Worm (Caenorhabditis elegans) whole organism, late embryonic: Measurements from ENCODE around the gene tbx-40.
"Not testable (repeated sequence)": the region's sequence is repeated elsewhere in the genome, so short reads cannot be mapped to it uniquely, and the experiment has no call there.

Experiments used
- F13H6.1 ChIP-seq: sonication (generic microtip); optimal IDR thresholded peaks from 2 replicates; lab custom pipeline; 2016; ENCODE audit warnings: missing genetic modification characterization, missing compliant biosample characterization
- K02D7.2 ChIP-seq: sonication (generic microtip); optimal IDR thresholded peaks from 2 replicates; lab custom pipeline; 2017; ENCODE audit warnings: mild to moderate bottlenecking, missing genetic modification characterization, missing compliant biosample characterization
- K09A11.1 ChIP-seq: sonication (generic microtip); optimal IDR thresholded peaks from 2 replicates; lab custom pipeline; 2017; ENCODE audit warnings: antibody characterized with exemption, mild to moderate bottlenecking, missing genetic modification characterization, missing compliant biosample characterization; ENCODE audit not compliant: insufficient read depth
- T23F11.4 ChIP-seq: fragments of 200-800 bp; sonication (Bioruptor generic); optimal IDR thresholded peaks from 2 replicates; lab custom pipeline; 2018; ENCODE audit warnings: mild to moderate bottlenecking, missing genetic modification characterization, missing compliant biosample characterization
- ceh-14 ChIP-seq: sonication (generic microtip); optimal IDR thresholded peaks from 2 replicates; lab custom pipeline; 2016; ENCODE audit warnings: missing genotype, missing genetic modification characterization, missing compliant biosample characterization
- ceh-18 ChIP-seq: sonication (generic microtip); optimal IDR thresholded peaks from 2 replicates; lab custom pipeline; 2016; ENCODE audit warnings: missing genetic modification characterization, missing compliant biosample characterization
- ceh-2 ChIP-seq: sonication (generic microtip); optimal IDR thresholded peaks from 2 replicates; lab custom pipeline; 2016; ENCODE audit warnings: missing genotype, missing genetic modification characterization, missing compliant biosample characterization
- ceh-22 ChIP-seq: sonication (generic microtip); optimal IDR thresholded peaks from 2 replicates; lab custom pipeline; 2017; ENCODE audit warnings: missing biosample characterization, missing genetic modification characterization
- ceh-24 ChIP-seq: sonication (generic microtip); optimal IDR thresholded peaks from 2 replicates; lab custom pipeline; 2016; ENCODE audit warnings: mild to moderate bottlenecking, missing genetic modification characterization, missing compliant biosample characterization
- ceh-30 ChIP-seq: fragments of 150-350 bp; optimal IDR thresholded peaks from 2 replicates; lab custom pipeline; 2014; ENCODE audit warnings: missing biosample characterization, missing genetic modification characterization
- ceh-45 ChIP-seq: fragments of 200-800 bp; sonication (Bioruptor generic); IDR thresholded peaks from 2 replicates; pipeline ENCODE4 v1.3.6; 2022; ENCODE audit warnings: missing genetic modification reagents, missing genetic modification characterization, missing compliant biosample characterization
- ceh-48 ChIP-seq: sonication (generic microtip); optimal IDR thresholded peaks from 2 replicates; lab custom pipeline; 2016; ENCODE audit warnings: missing genetic modification characterization, inconsistent platforms, missing compliant biosample characterization
- ceh-6 ChIP-seq: fragments of 200-800 bp; sonication (Bioruptor generic); optimal IDR thresholded peaks from 2 replicates; lab custom pipeline; 2018; ENCODE audit warnings: mild to moderate bottlenecking, missing genetic modification characterization, missing compliant biosample characterization
- ceh-9 ChIP-seq: sonication (generic microtip); optimal IDR thresholded peaks from 2 replicates; lab custom pipeline; 2016; ENCODE audit warnings: mild to moderate bottlenecking, missing genetic modification characterization, inconsistent platforms, missing compliant biosample characterization
- che-1 ChIP-seq: sonication (generic microtip); optimal IDR thresholded peaks from 2 replicates; lab custom pipeline; 2016; ENCODE audit warnings: mild to moderate bottlenecking, missing genetic modification characterization, missing compliant biosample characterization
- elt-4 ChIP-seq: sonication (generic microtip); optimal IDR thresholded peaks from 2 replicates; lab custom pipeline; 2016; ENCODE audit warnings: missing genetic modification characterization, missing compliant biosample characterization
- ets-4 ChIP-seq: sonication (generic microtip); optimal IDR thresholded peaks from 2 replicates; lab custom pipeline; 2016; ENCODE audit warnings: missing genetic modification characterization, missing compliant biosample characterization
- eyg-1 ChIP-seq: sonication (generic microtip); optimal IDR thresholded peaks from 2 replicates; lab custom pipeline; 2016; ENCODE audit warnings: missing genotype, missing genetic modification characterization, missing compliant biosample characterization
- fax-1 ChIP-seq: sonication (generic microtip); optimal IDR thresholded peaks from 2 replicates; lab custom pipeline; 2016; ENCODE audit warnings: missing genotype, missing genetic modification characterization, missing compliant biosample characterization
- gmeb-2 ChIP-seq: sonication (generic microtip); optimal IDR thresholded peaks from 2 replicates; lab custom pipeline; 2016; ENCODE audit warnings: missing genetic modification characterization, inconsistent platforms, missing compliant biosample characterization
- hlh-15 ChIP-seq: sonication (generic microtip); optimal IDR thresholded peaks from 2 replicates; lab custom pipeline; 2016; ENCODE audit warnings: missing genetic modification characterization, missing compliant biosample characterization
- hlh-8 ChIP-seq: sonication (generic microtip); optimal IDR thresholded peaks from 2 replicates; lab custom pipeline; 2016; ENCODE audit warnings: missing genotype, missing genetic modification characterization, missing compliant biosample characterization
- lin-11 ChIP-seq: fragments of 200-800 bp; sonication (Bioruptor generic); optimal IDR thresholded peaks from 2 replicates; lab custom pipeline; 2018; ENCODE audit warnings: mild to moderate bottlenecking, missing genetic modification characterization, missing compliant biosample characterization
- madf-2 ChIP-seq: sonication (generic microtip); optimal IDR thresholded peaks from 2 replicates; lab custom pipeline; 2017; ENCODE audit warnings: missing genetic modification characterization, missing compliant biosample characterization
- mec-3 ChIP-seq: sonication (generic microtip); optimal IDR thresholded peaks from 2 replicates; lab custom pipeline; 2016; ENCODE audit warnings: borderline replicate concordance, missing genetic modification characterization, missing compliant biosample characterization
- odd-2 ChIP-seq: sonication (generic microtip); optimal IDR thresholded peaks from 2 replicates; lab custom pipeline; 2017; ENCODE audit warnings: antibody characterized with exemption, mild to moderate bottlenecking, missing genetic modification characterization, missing compliant biosample characterization
- pat-9 ChIP-seq: fragments of 200-800 bp; sonication (Bioruptor generic); optimal IDR thresholded peaks from 2 replicates; lab custom pipeline; 2018; ENCODE audit warnings: mild to moderate bottlenecking, missing genetic modification characterization, moderate library complexity, missing compliant biosample characterization
- pax-1 ChIP-seq: fragments of 150-350 bp; optimal IDR thresholded peaks from 2 replicates; lab custom pipeline; 2014; ENCODE audit warnings: missing biosample characterization, missing genetic modification characterization
- pha-4 ChIP-seq: fragments of 150-350 bp; optimal IDR thresholded peaks from 2 replicates; lab custom pipeline; 2018; ENCODE audit warnings: missing biosample characterization, missing genetic modification reagents, missing genetic modification characterization
- pros-1 ChIP-seq: fragments of 150-350 bp; optimal IDR thresholded peaks from 2 replicates; lab custom pipeline; 2014; ENCODE audit warnings: missing biosample characterization, missing genetic modification reagents, missing genetic modification characterization
- rnt-1 ChIP-seq: sonication (generic microtip); optimal IDR thresholded peaks from 2 replicates; lab custom pipeline; 2016; ENCODE audit warnings: missing genetic modification characterization, missing compliant biosample characterization
- sdc-2 ChIP-seq: sonication (generic microtip); optimal IDR thresholded peaks from 2 replicates; lab custom pipeline; 2016; ENCODE audit warnings: missing genotype, missing genetic modification characterization, missing compliant biosample characterization
- sox-4 ChIP-seq: sonication (generic microtip); optimal IDR thresholded peaks from 2 replicates; lab custom pipeline; 2017; ENCODE audit warnings: mild to moderate bottlenecking, missing genetic modification characterization, inconsistent platforms, missing compliant biosample characterization
- tbx-2 ChIP-seq: sonication (generic microtip); optimal IDR thresholded peaks from 2 replicates; lab custom pipeline; 2016; ENCODE audit warnings: missing genetic modification characterization, missing compliant biosample characterization
- tbx-7 ChIP-seq: sonication (generic microtip); optimal IDR thresholded peaks from 2 replicates; lab custom pipeline; 2016; ENCODE audit warnings: missing genotype, missing genetic modification characterization, missing compliant biosample characterization
- ttx-3 ChIP-seq: sonication (generic microtip); optimal IDR thresholded peaks from 2 replicates; lab custom pipeline; 2016; ENCODE audit warnings: missing genetic modification reagents, missing genetic modification characterization, missing compliant biosample characterization
- unc-3 ChIP-seq, 2 experiments: fragments of 200-800 bp in 1 of 2; sonication (Bioruptor generic) in 1 of 2; sonication (generic microtip) in 1 of 2; conservative IDR thresholded peaks in 1 of 2; optimal IDR thresholded peaks in 1 of 2; 2 replicates each; pipeline versions ENCODE4 v1.3.6 to Lab custom; 2016 to 2022; ENCODE audit warnings: missing compliant biosample characterization in 2 of 2, missing genetic modification characterization in 2 of 2, missing genetic modification reagents in 1 of 2
- unc-55 ChIP-seq: sonication (generic microtip); optimal IDR thresholded peaks from 2 replicates; lab custom pipeline; 2017; ENCODE audit warnings: missing biosample characterization, missing genetic modification reagents, missing genetic modification characterization

The tbx-40 gene

DNA sequence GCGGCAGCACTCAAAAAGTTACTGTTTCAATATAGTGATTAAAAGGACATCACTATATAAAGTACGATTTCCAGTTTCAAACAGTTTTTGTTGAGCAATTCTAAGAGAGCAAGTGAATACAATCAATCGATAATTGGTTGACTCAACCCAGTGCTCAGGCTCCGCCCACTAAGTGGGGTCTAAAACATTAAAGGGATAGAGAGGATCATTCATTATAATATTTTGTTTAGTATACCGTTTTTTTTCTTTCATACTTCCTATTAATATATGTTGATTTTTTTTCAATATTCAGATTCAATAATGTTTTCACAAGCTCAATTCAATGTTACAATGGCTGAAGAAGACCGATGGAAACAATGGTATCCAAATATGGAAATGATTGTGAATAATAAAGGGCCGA is 4.4 kb downstream of the tbx-40 start, which contains the start of gene tbx-39:
tbx-39 (plus strand) TSS at position 301 of the 400 bp plus-strand sequence.
- TF ChIP-seq lin-11, result no peak
- TF ChIP-seq unc-3 (GFP tag; conservative IDR thresholded peaks at IDR 0.05; lab: Robert Waterston, UW), result no peak
- no peak for TF ChIP-seq unc-3 (tag; optimal IDR thresholded peaks at IDR 0.05; lab: Kevin White, UChicago)
- no peak for TF ChIP-seq unc-55 (GFP tag; lab: Kevin White, UChicago)
- no peak for TF ChIP-seq tbx-2 (tag; lab: Kevin White, UChicago)
- no peak for TF ChIP-seq ceh-48 (tag; lab: Kevin White, UChicago)
- TF ChIP-seq F13H6.1, result no peak
- no peak for TF ChIP-seq ceh-18 (tag; lab: Kevin White, UChicago)
- no peak for TF ChIP-seq gmeb-2
- no peak for TF ChIP-seq hlh-15
- TF ChIP-seq sox-4 (tag; lab: Kevin White, UChicago), result no peak
- TF ChIP-seq tbx-7 (tag; lab: Kevin White, UChicago), result no peak
- TF ChIP-seq, all 69 proteins: peak for 0

DNA sequence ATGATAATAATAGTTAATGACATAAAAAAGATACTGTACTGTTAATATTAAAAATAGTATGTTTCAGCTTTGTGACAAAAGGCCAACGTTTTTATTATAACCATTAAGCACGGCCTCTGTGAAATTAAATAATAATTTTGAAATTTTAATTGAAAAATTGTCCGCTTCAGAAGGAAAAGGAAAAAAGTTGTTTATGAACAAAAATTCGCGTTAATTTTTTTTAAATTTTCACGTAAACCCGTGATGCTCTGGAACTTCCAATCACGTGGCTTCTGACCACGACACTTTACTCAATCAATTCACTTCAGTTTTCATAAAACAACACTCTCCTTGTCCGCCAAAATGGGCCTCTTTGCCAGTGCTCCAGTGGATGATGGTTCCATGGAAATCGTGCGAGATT is 6.7 kb downstream of the tbx-40 start, which contains the start of gene Y73F8A.15:
Y73F8A.15 (plus strand) TSS at position 301 of the 400 bp plus-strand sequence.
- TF ChIP-seq pros-1 (tag; lab: Kevin White, UChicago), result no peak
- no peak for TF ChIP-seq T23F11.4 (GFP tag; lab: Kevin White, UChicago)
- TF ChIP-seq ceh-24 (tag; lab: Kevin White, UChicago), result no peak
- no peak for TF ChIP-seq elt-4 (tag; lab: Kevin White, UChicago)
- no peak for TF ChIP-seq ceh-9
- no peak for TF ChIP-seq ets-4
- no peak for TF ChIP-seq K02D7.2 (tag; lab: Kevin White, UChicago)
- no peak for TF ChIP-seq hlh-15
- TF ChIP-seq unc-3 (GFP tag; conservative IDR thresholded peaks at IDR 0.05; lab: Robert Waterston, UW), result no peak
- no peak for TF ChIP-seq unc-3 (tag; optimal IDR thresholded peaks at IDR 0.05; lab: Kevin White, UChicago)
- TF ChIP-seq ceh-2 (tag; lab: Kevin White, UChicago), result no peak
- no peak for TF ChIP-seq fax-1 (tag; lab: Kevin White, UChicago)
- TF ChIP-seq ceh-45, result no peak
- TF ChIP-seq F13H6.1, result no peak

DNA sequence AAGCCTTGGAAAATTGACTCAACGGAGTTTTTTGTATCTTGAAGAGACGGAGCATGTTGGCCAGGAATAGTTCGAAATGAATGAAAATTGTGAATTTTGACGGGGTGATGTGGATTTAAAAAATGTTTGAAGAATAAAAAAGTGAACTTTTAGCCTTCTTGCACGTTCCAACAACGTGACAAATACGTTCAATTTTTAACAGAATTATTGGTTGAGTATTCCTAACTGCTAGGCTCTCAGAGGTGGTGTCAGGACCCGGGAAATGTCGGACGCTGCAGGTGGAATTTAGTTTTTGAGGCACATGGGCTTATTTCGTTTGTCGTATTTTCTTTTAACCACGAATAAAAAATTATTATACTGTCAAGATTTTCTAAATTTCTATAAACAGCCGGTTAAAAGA is 9.0 kb downstream of the tbx-40 start, which contains the start of gene Y73F8A.14:
Y73F8A.14 (minus strand) TSS at position 101 of the 400 bp plus-strand sequence.
- not testable (repeated sequence) for TF ChIP-seq tbx-2 (tag; lab: Kevin White, UChicago); sdc-2; eyg-1 (tag; lab: Kevin White, UChicago)
- TF ChIP-seq, all 69 proteins: peak for 0; not testable (repeated sequence) for 69

DNA sequence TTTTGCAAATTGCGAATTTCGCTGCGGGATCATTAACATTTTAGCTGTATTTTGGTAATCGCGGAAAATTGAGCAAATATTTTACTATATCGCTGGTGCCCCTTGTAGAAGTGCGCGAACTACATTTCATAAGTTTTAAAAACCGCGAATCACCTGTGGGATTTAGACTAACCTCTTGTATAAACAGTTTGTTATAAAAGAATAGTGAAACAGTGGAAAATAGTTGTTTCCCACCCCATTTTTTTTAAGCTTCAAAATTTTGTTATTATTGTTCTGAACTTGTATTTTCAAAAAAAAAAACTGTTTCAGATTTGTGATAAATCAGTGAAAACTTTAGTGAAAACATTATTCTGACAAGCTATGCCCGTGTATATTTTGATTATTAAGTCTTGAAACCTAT is 12.5 kb downstream of the tbx-40 start:
- TF ChIP-seq ceh-30 (tag; lab: Kevin White, UChicago) (no peak), mec-3 (tag; lab: Kevin White, UChicago) (no peak)

DNA sequence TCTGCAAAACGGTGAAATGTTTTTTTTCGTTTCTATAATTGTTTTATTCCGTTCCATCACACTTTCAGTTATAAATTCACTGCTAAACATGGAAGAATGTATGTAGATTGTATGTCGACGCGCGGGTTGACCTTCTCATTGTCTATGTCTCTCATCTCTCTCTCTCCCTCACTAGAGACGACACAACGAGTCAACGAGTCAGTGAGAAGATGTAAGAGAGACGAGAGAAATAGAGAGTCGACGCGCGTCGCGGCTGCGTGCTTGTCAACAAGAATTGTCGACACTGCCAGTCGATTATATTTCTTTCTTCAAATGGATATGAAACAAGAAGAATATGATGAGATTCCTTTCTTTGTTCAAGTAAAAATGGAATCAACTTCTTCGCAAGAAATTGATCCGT is 16.0 kb downstream of the tbx-40 start, which contains the start of gene Y73F8A.13:
Y73F8A.13 (plus strand) TSS at position 240 of the 400 bp plus-strand sequence.
- no peak for TF ChIP-seq ceh-9
- no peak for TF ChIP-seq ceh-6
- no peak for TF ChIP-seq ttx-3
- TF ChIP-seq ceh-14 (tag; lab: Kevin White, UChicago), result no peak
- no peak for TF ChIP-seq rnt-1 (tag; lab: Kevin White, UChicago)
- no peak for TF ChIP-seq pat-9 (tag; lab: Kevin White, UChicago)
- TF ChIP-seq che-1 (tag; lab: Kevin White, UChicago), result no peak
- no peak for TF ChIP-seq odd-2
- TF ChIP-seq ceh-22 (tag; lab: Kevin White, UChicago), result no peak
- TF ChIP-seq T23F11.4 (GFP tag; lab: Kevin White, UChicago), result no peak
- TF ChIP-seq elt-4 (tag; lab: Kevin White, UChicago), result no peak
- no peak for TF ChIP-seq F13H6.1
- TF ChIP-seq hlh-8 (tag; lab: Kevin White, UChicago), result no peak
- no peak for TF ChIP-seq pax-1 (tag; lab: Kevin White, UChicago)
- no peak for TF ChIP-seq K09A11.1 (tag; lab: Kevin White, UChicago)
- no peak for TF ChIP-seq pha-4 (tag; lab: Kevin White, UChicago)
- no peak for TF ChIP-seq ceh-18 (tag; lab: Kevin White, UChicago)
- no peak for TF ChIP-seq K02D7.2 (tag; lab: Kevin White, UChicago)
- TF ChIP-seq madf-2 (tag; lab: Kevin White, UChicago), result no peak
